Worm (Caenorhabditis elegans) whole organism, L4/young adult: ENCODE data around the gene R02D1.2.

Source experiments
- W03F9.2 ChIP-seq: fragments of 150-350 bp; optimal IDR thresholded peaks from 2 replicates; lab custom pipeline; 2014; ENCODE audit warnings: missing biosample characterization, missing genetic modification characterization
- dao-5 ChIP-seq: sonication (generic microtip); optimal IDR thresholded peaks from 2 replicates; lab custom pipeline; 2016; ENCODE audit warnings: missing genotype, missing genetic modification characterization, moderate library complexity, missing compliant biosample characterization
- him-1 ChIP-seq: sonication (generic microtip); optimal IDR thresholded peaks from 2 replicates; lab custom pipeline; 2016; ENCODE audit warnings: missing genotype, missing genetic modification reagents, missing genetic modification characterization, missing compliant biosample characterization

Gene R02D1.2

ce11 chrV:4322706-4323105, at the start of gene R02D1.2:
Gene R02D1.2, minus strand, starts transcription at chrV:4322806.
- no peak for TF ChIP-seq him-1 (tag; lab: Kevin White, UChicago)

- TF ChIP-seq W03F9.2 (tag; lab: Kevin White, UChicago), result peak; percentile 6
- TF ChIP-seq dao-5, result no peak
Measured at ce11 chrV:4371309-4371933, 48.8 kb upstream of the R02D1.2 start, which contains the start of the genes gmpr-1 and fipp-1. Gene gmpr-1, minus strand, starts transcription at chrV:4371383. Gene fipp-1, plus strand, starts transcription at chrV:4371807.

- TF ChIP-seq W03F9.2 (tag; lab: Kevin White, UChicago) (no peak), him-1 (tag; lab: Kevin White, UChicago) (no peak), dao-5 (no peak)
Measured at ce11 chrV:4370515-4370914, 47.9 kb upstream of the R02D1.2 start.

- TF ChIP-seq him-1 (tag; lab: Kevin White, UChicago) (no peak), W03F9.2 (tag; lab: Kevin White, UChicago) (no peak), dao-5 (no peak)
Measured at ce11 chrV:4366440-4366839, 43.8 kb upstream of the R02D1.2 start, which contains the start of gene F32D1.11. Gene F32D1.11, minus strand, starts transcription at chrV:4366540.

- no peak for TF ChIP-seq W03F9.2 (tag; lab: Kevin White, UChicago)
Measured at ce11 chrV:4364517-4364916, 41.9 kb upstream of the R02D1.2 start, which contains the start of gene grl-13. Gene grl-13, minus strand, starts transcription at chrV:4364617.

- TF ChIP-seq him-1 (tag; lab: Kevin White, UChicago), result no peak
- TF ChIP-seq W03F9.2 (tag; lab: Kevin White, UChicago), result no peak
Measured at ce11 chrV:4361505-4361904, 38.9 kb upstream of the R02D1.2 start, which contains the start of gene F32D1.3. Gene F32D1.3, minus strand, starts transcription at chrV:4361569.

ce11 chrV:4360018-4360417, 37.4 kb upstream of the R02D1.2 start:
- TF ChIP-seq W03F9.2 (tag; lab: Kevin White, UChicago), result no peak
- TF ChIP-seq him-1 (tag; lab: Kevin White, UChicago), result no peak
- no peak for TF ChIP-seq dao-5

ce11 chrV:4359127-4359526, 36.5 kb upstream of the R02D1.2 start:
- no peak for TF ChIP-seq dao-5
- no peak for TF ChIP-seq W03F9.2 (tag; lab: Kevin White, UChicago)
- TF ChIP-seq him-1 (tag; lab: Kevin White, UChicago), result no peak

ce11 chrV:4357369-4357768, 34.8 kb upstream of the R02D1.2 start:
- TF ChIP-seq him-1 (tag; lab: Kevin White, UChicago) (no peak), W03F9.2 (tag; lab: Kevin White, UChicago) (no peak), dao-5 (no peak)

- no peak for TF ChIP-seq W03F9.2 (tag; lab: Kevin White, UChicago)
- no peak for TF ChIP-seq dao-5
- no peak for TF ChIP-seq him-1 (tag; lab: Kevin White, UChicago)
Measured at ce11 chrV:4356047-4356612, 33.5 kb upstream of the R02D1.2 start.

- TF ChIP-seq him-1 (tag; lab: Kevin White, UChicago) (no peak), dao-5 (no peak), W03F9.2 (tag; lab: Kevin White, UChicago) (no peak)
Measured at ce11 chrV:4346799-4347198, 24.2 kb upstream of the R02D1.2 start, which contains the start of gene mcm-7. Gene mcm-7, plus strand, starts transcription at chrV:4347166.

ce11 chrV:4346325-4346724, 23.7 kb upstream of the R02D1.2 start, which contains the start of gene hpo-18:
Gene hpo-18, minus strand, starts transcription at chrV:4346425.
- TF ChIP-seq dao-5 (no peak), him-1 (tag; lab: Kevin White, UChicago) (no peak), W03F9.2 (tag; lab: Kevin White, UChicago) (no peak)

- TF ChIP-seq W03F9.2 (tag; lab: Kevin White, UChicago) (no peak), dao-5 (no peak), him-1 (tag; lab: Kevin White, UChicago) (no peak)
Measured at ce11 chrV:4345714-4346113, 23.1 kb upstream of the R02D1.2 start, which contains the start of gene figl-1. Gene figl-1, minus strand, starts transcription at chrV:4345999.

ce11 chrV:4341736-4342135, 19.1 kb upstream of the R02D1.2 start:
- no peak for TF ChIP-seq dao-5
- no peak for TF ChIP-seq W03F9.2 (tag; lab: Kevin White, UChicago)
- TF ChIP-seq him-1 (tag; lab: Kevin White, UChicago), result no peak

ce11 chrV:4341208-4341607, 18.6 kb upstream of the R02D1.2 start, which contains the start of gene glrx-3:
Gene glrx-3, minus strand, starts transcription at chrV:4341308.
- TF ChIP-seq dao-5, result no peak
- TF ChIP-seq him-1 (tag; lab: Kevin White, UChicago), result no peak
- no peak for TF ChIP-seq W03F9.2 (tag; lab: Kevin White, UChicago)
